Worm (Caenorhabditis elegans) whole organism, late embryonic: Measurements from ENCODE around the gene srh-231.

ENCODE experiments used
- C08G9.2 ChIP-seq: sonication (generic microtip); optimal IDR thresholded peaks from 2 replicates; lab custom pipeline; 2016; ENCODE audit warnings: mild to moderate bottlenecking, missing genetic modification characterization, moderate library complexity, missing compliant biosample characterization
- C38D4.7 ChIP-seq: fragments of 200-800 bp; sonication (Bioruptor generic); optimal IDR thresholded peaks from 2 replicates; lab custom pipeline; 2018; ENCODE audit warnings: mild to moderate bottlenecking, missing genetic modification characterization, moderate library complexity, missing compliant biosample characterization
- ama-1 ChIP-seq: fragments of 150-350 bp; optimal IDR thresholded peaks from 2 replicates; lab custom pipeline; 2014
- ceh-14 ChIP-seq: sonication (generic microtip); optimal IDR thresholded peaks from 2 replicates; lab custom pipeline; 2016; ENCODE audit warnings: missing genotype, missing genetic modification characterization, missing compliant biosample characterization
- ceh-18 ChIP-seq: sonication (generic microtip); optimal IDR thresholded peaks from 2 replicates; lab custom pipeline; 2016; ENCODE audit warnings: missing genetic modification characterization, missing compliant biosample characterization
- ceh-22 ChIP-seq: sonication (generic microtip); optimal IDR thresholded peaks from 2 replicates; lab custom pipeline; 2017; ENCODE audit warnings: missing biosample characterization, missing genetic modification characterization
- ceh-24 ChIP-seq: sonication (generic microtip); optimal IDR thresholded peaks from 2 replicates; lab custom pipeline; 2016; ENCODE audit warnings: mild to moderate bottlenecking, missing genetic modification characterization, missing compliant biosample characterization
- ceh-30 ChIP-seq: fragments of 150-350 bp; optimal IDR thresholded peaks from 2 replicates; lab custom pipeline; 2014; ENCODE audit warnings: missing biosample characterization, missing genetic modification characterization
- ceh-31 ChIP-seq: sonication (generic microtip); optimal IDR thresholded peaks from 2 replicates; lab custom pipeline; 2016; ENCODE audit warnings: missing genetic modification characterization, missing compliant biosample characterization
- ceh-48 ChIP-seq: sonication (generic microtip); optimal IDR thresholded peaks from 2 replicates; lab custom pipeline; 2016; ENCODE audit warnings: missing genetic modification characterization, inconsistent platforms, missing compliant biosample characterization
- ceh-6 ChIP-seq: fragments of 200-800 bp; sonication (Bioruptor generic); optimal IDR thresholded peaks from 2 replicates; lab custom pipeline; 2018; ENCODE audit warnings: mild to moderate bottlenecking, missing genetic modification characterization, missing compliant biosample characterization
- ceh-9 ChIP-seq: sonication (generic microtip); optimal IDR thresholded peaks from 2 replicates; lab custom pipeline; 2016; ENCODE audit warnings: mild to moderate bottlenecking, missing genetic modification characterization, inconsistent platforms, missing compliant biosample characterization
- dve-1 ChIP-seq: sonication (generic microtip); optimal IDR thresholded peaks from 2 replicates; lab custom pipeline; 2017; ENCODE audit warnings: antibody characterized with exemption, mild to moderate bottlenecking, missing genetic modification characterization, missing compliant biosample characterization
- elt-2 ChIP-seq: sonication (generic microtip); optimal IDR thresholded peaks from 2 replicates; lab custom pipeline; 2016; ENCODE audit warnings: missing genetic modification reagents, missing genetic modification characterization, missing compliant biosample characterization
- elt-4 ChIP-seq: sonication (generic microtip); optimal IDR thresholded peaks from 2 replicates; lab custom pipeline; 2016; ENCODE audit warnings: missing genetic modification characterization, missing compliant biosample characterization
- ets-4 ChIP-seq: sonication (generic microtip); optimal IDR thresholded peaks from 2 replicates; lab custom pipeline; 2016; ENCODE audit warnings: missing genetic modification characterization, missing compliant biosample characterization
- gmeb-2 ChIP-seq: sonication (generic microtip); optimal IDR thresholded peaks from 2 replicates; lab custom pipeline; 2016; ENCODE audit warnings: missing genetic modification characterization, inconsistent platforms, missing compliant biosample characterization
- hlh-13 ChIP-seq: fragments of 200-800 bp; sonication (Bioruptor generic); optimal IDR thresholded peaks from 2 replicates; lab custom pipeline; 2018; ENCODE audit warnings: mild to moderate bottlenecking, missing genetic modification characterization, missing compliant biosample characterization
- hlh-15 ChIP-seq: sonication (generic microtip); optimal IDR thresholded peaks from 2 replicates; lab custom pipeline; 2016; ENCODE audit warnings: missing genetic modification characterization, missing compliant biosample characterization
- hlh-30 ChIP-seq: sonication (generic microtip); optimal IDR thresholded peaks from 2 replicates; lab custom pipeline; 2017; ENCODE audit warnings: antibody characterized with exemption, missing genetic modification characterization, missing compliant biosample characterization; ENCODE audit not compliant: insufficient read depth
- hlh-6 ChIP-seq: sonication (generic microtip); optimal IDR thresholded peaks from 2 replicates; lab custom pipeline; 2016; ENCODE audit warnings: missing genotype, missing genetic modification characterization, missing compliant biosample characterization
- lin-11 ChIP-seq: fragments of 200-800 bp; sonication (Bioruptor generic); optimal IDR thresholded peaks from 2 replicates; lab custom pipeline; 2018; ENCODE audit warnings: mild to moderate bottlenecking, missing genetic modification characterization, missing compliant biosample characterization
- madf-2 ChIP-seq: sonication (generic microtip); optimal IDR thresholded peaks from 2 replicates; lab custom pipeline; 2017; ENCODE audit warnings: missing genetic modification characterization, missing compliant biosample characterization
- mec-3 ChIP-seq: sonication (generic microtip); optimal IDR thresholded peaks from 2 replicates; lab custom pipeline; 2016; ENCODE audit warnings: borderline replicate concordance, missing genetic modification characterization, missing compliant biosample characterization
- nhr-11 ChIP-seq: fragments of 150-350 bp; optimal IDR thresholded peaks from 2 replicates; lab custom pipeline; 2014; ENCODE audit warnings: missing biosample characterization, missing genetic modification characterization
- npax-4 ChIP-seq: sonication (generic microtip); optimal IDR thresholded peaks from 2 replicates; lab custom pipeline; 2016; ENCODE audit warnings: missing genetic modification characterization, missing compliant biosample characterization
- odd-2 ChIP-seq: sonication (generic microtip); optimal IDR thresholded peaks from 2 replicates; lab custom pipeline; 2017; ENCODE audit warnings: antibody characterized with exemption, mild to moderate bottlenecking, missing genetic modification characterization, missing compliant biosample characterization
- pag-3 ChIP-seq: sonication (generic microtip); optimal IDR thresholded peaks from 2 replicates; lab custom pipeline; 2016; ENCODE audit warnings: missing compliant biosample characterization, missing genetic modification characterization, borderline replicate concordance
- pat-9 ChIP-seq: fragments of 200-800 bp; sonication (Bioruptor generic); optimal IDR thresholded peaks from 2 replicates; lab custom pipeline; 2018; ENCODE audit warnings: mild to moderate bottlenecking, missing genetic modification characterization, moderate library complexity, missing compliant biosample characterization
- pqm-1 ChIP-seq: sonication (generic microtip); optimal IDR thresholded peaks from 2 replicates; lab custom pipeline; 2016; ENCODE audit warnings: missing genetic modification characterization, missing compliant biosample characterization
- ref-2 ChIP-seq: sonication (generic microtip); optimal IDR thresholded peaks from 2 replicates; lab custom pipeline; 2016; ENCODE audit warnings: missing genetic modification characterization, missing compliant biosample characterization
- rnt-1 ChIP-seq: sonication (generic microtip); optimal IDR thresholded peaks from 2 replicates; lab custom pipeline; 2016; ENCODE audit warnings: missing genetic modification characterization, missing compliant biosample characterization
- sox-4 ChIP-seq: sonication (generic microtip); optimal IDR thresholded peaks from 2 replicates; lab custom pipeline; 2017; ENCODE audit warnings: mild to moderate bottlenecking, missing genetic modification characterization, inconsistent platforms, missing compliant biosample characterization
- syd-9 ChIP-seq: sonication (generic microtip); optimal IDR thresholded peaks from 2 replicates; lab custom pipeline; 2016; ENCODE audit warnings: mild to moderate bottlenecking, missing genetic modification characterization, moderate library complexity, missing compliant biosample characterization
- tbx-7 ChIP-seq: sonication (generic microtip); optimal IDR thresholded peaks from 2 replicates; lab custom pipeline; 2016; ENCODE audit warnings: missing genotype, missing genetic modification characterization, missing compliant biosample characterization
- ttx-3 ChIP-seq: sonication (generic microtip); optimal IDR thresholded peaks from 2 replicates; lab custom pipeline; 2016; ENCODE audit warnings: missing genetic modification reagents, missing genetic modification characterization, missing compliant biosample characterization
- unc-55 ChIP-seq: sonication (generic microtip); optimal IDR thresholded peaks from 2 replicates; lab custom pipeline; 2017; ENCODE audit warnings: missing biosample characterization, missing genetic modification reagents, missing genetic modification characterization
- unc-86 ChIP-seq: sonication (generic microtip); optimal IDR thresholded peaks from 2 replicates; lab custom pipeline; 2016; ENCODE audit warnings: missing genetic modification characterization, missing compliant biosample characterization
- zip-5 ChIP-seq: sonication (generic microtip); optimal IDR thresholded peaks from 2 replicates; lab custom pipeline; 2016; ENCODE audit warnings: missing genetic modification characterization, missing compliant biosample characterization

Gene srh-231

ce11 chrV:7374090-7374489, 22.1 kb upstream of the srh-231 start, which contains the start of gene srx-56:
srx-56 (plus strand) TSS chrV:7374390.
- TF ChIP-seq madf-2 (tag; lab: Kevin White, UChicago) (no peak), C38D4.7 (GFP tag; lab: Kevin White, UChicago) (no peak)

DNA sequence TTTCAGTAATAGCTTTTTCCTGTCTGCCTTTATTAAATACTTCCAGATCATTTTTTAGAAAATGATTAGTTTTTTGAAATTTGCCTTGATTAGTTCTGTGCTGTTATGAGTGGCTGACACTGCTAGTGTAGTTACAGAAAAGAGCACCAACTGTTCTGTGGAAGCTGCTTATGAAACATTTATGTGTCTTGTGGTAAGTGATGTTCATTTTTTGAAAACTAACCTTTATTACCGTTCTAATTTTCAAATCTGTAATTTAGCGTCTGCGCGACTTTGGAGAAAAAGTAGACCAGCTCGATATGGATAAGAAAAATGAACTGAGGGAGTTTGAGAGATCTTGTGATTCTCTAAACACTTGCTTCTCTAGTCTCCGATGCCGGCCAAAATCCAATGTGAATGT, 17.5 kb upstream of the srh-231 start, which contains the start of gene srj-14:
srj-14 (plus strand) TSS at position 131 of the 400 bp plus-strand sequence.
- TF ChIP-seq ceh-30 (tag; lab: Kevin White, UChicago) (no peak), elt-4 (tag; lab: Kevin White, UChicago) (no peak), pag-3 (tag; lab: Kevin White, UChicago) (no peak), zip-5 (tag; lab: Kevin White, UChicago) (no peak), hlh-13 (no peak), gmeb-2 (tag; lab: Kevin White, UChicago) (no peak), unc-86 (no peak), ceh-24 (tag; lab: Kevin White, UChicago) (no peak), ref-2 (tag; lab: Kevin White, UChicago) (no peak), dve-1 (tag; lab: Kevin White, UChicago) (no peak)

- TF ChIP-seq odd-2 (tag; lab: Kevin White, UChicago), result no peak
- TF ChIP-seq hlh-6 (tag; lab: Kevin White, UChicago), result no peak
- TF ChIP-seq elt-2, result no peak
- no peak for TF ChIP-seq ceh-31 (tag; lab: Kevin White, UChicago)
These were observed 12.9 kb upstream of the srh-231 start, which contains the start of gene exc-13 for ce11 chrV:7364951-7365350. exc-13 (plus strand) TSS chrV:7365251.

DNA sequence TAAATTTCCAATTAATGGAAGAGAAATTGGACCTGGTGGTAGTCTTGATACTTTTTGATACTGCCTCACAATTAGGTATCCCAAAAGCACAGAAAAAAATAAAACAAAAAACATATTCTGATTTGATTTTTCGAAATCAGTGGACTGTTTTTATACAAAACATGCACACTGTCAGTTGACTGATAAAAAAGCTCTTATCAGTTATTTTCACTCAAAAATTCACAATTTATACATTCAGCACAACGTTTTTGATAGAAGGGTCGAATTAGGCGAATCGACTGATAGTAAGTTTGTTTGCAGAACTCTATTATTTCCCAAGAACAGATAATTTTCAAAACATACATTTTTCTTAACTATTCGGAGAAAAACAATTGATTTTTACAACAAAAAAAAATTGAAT, 12.0 kb upstream of the srh-231 start, which contains the start of gene cyp-35A2:
cyp-35A2 (minus strand) TSS at position 124 of the 400 bp plus-strand sequence.
- TF ChIP-seq elt-2 (peak; percentile 64), ceh-48 (tag; lab: Kevin White, UChicago) (no peak), tbx-7 (tag; lab: Kevin White, UChicago) (no peak), lin-11 (tag; lab: Kevin White, UChicago) (no peak)
- TF ChIP-seq, all 69 proteins: peak for 1

DNA sequence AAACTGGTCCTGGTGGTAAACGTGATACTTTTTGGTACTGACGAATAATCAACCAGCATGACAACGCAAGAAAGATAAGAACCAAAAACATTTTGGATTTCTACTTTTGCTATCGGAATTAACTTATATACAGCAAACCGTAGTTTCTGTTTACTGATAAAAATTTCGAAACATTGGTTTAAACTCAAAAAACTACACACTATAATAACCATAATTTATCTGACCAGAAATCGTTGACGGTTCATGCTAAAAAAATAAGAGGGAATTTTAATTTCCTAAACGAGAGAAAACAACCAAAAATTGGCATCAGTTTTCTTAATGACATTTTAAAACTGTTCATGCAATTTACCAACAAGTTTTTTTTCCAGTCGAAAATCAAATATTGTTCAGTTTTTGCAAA, 9.6 kb upstream of the srh-231 start, which contains the start of gene cyp-35A1:
cyp-35A1 (minus strand) TSS at position 101 of the 400 bp plus-strand sequence.
- TF ChIP-seq zip-5 (tag; lab: Kevin White, UChicago) (no peak), ceh-18 (tag; lab: Kevin White, UChicago) (no peak), nhr-11 (tag; lab: Kevin White, UChicago) (no peak), rnt-1 (no peak), pag-3 (tag; lab: Kevin White, UChicago) (no peak), hlh-13 (no peak), pqm-1 (tag; lab: Kevin White, UChicago) (no peak), C08G9.2 (tag; lab: Kevin White, UChicago) (no peak), lin-11 (tag; lab: Kevin White, UChicago) (no peak), ceh-9 (tag; lab: Kevin White, UChicago) (no peak), madf-2 (tag; lab: Kevin White, UChicago) (no peak), ama-1 (no peak), hlh-30 (no peak), ttx-3 (tag; lab: Kevin White, UChicago) (no peak), hlh-15 (tag; lab: Kevin White, UChicago) (no peak), ets-4 (tag; lab: Kevin White, UChicago) (no peak)

ce11 chrV:7357132-7357531, 5.1 kb upstream of the srh-231 start, which contains the start of gene C03G6.6:
C03G6.6 (plus strand) TSS chrV:7357432.
- TF ChIP-seq dve-1 (tag; lab: Kevin White, UChicago), result no peak
- no peak for TF ChIP-seq C08G9.2 (tag; lab: Kevin White, UChicago)
- no peak for TF ChIP-seq pat-9 (tag; lab: Kevin White, UChicago)
- no peak for TF ChIP-seq ref-2 (tag; lab: Kevin White, UChicago)
- no peak for TF ChIP-seq hlh-15 (tag; lab: Kevin White, UChicago)
- TF ChIP-seq ceh-14 (tag; lab: Kevin White, UChicago), result no peak
- no peak for TF ChIP-seq gmeb-2 (tag; lab: Kevin White, UChicago)
- TF ChIP-seq ceh-48 (tag; lab: Kevin White, UChicago), result no peak
- no peak for TF ChIP-seq hlh-13
- TF ChIP-seq unc-55 (GFP tag; lab: Kevin White, UChicago), result no peak
- TF ChIP-seq ceh-22 (tag; lab: Kevin White, UChicago), result no peak
- TF ChIP-seq syd-9, result no peak
- TF ChIP-seq sox-4 (tag; lab: Kevin White, UChicago), result no peak
- no peak for TF ChIP-seq mec-3 (tag; lab: Kevin White, UChicago)
- no peak for TF ChIP-seq ceh-9 (tag; lab: Kevin White, UChicago)
- TF ChIP-seq npax-4, result no peak
- TF ChIP-seq ceh-6 (GFP tag; lab: Kevin White, UChicago), result no peak
